Worm (Caenorhabditis elegans): Measurements from ENCODE around the gene T10H9.8.

T10H9.8 gene

ce11 chrV:6702692-6703091 lies 50.5 kb downstream of the T10H9.8 start, which contains the start of gene era-1:
era-1 (plus strand) TSS chrV:6703057.
- no peak for TF ChIP-seq tbx-2 (tag; optimal IDR thresholded peaks at IDR 0.05)
- no peak for TF ChIP-seq ceh-82 (tag; optimal IDR thresholded peaks at IDR 0.05)
- no peak for TF ChIP-seq pha-4 (tag; optimal IDR thresholded peaks at IDR 0.05)
- no peak for TF ChIP-seq fkh-2 (tag; optimal IDR thresholded peaks at IDR 0.05)
- TF ChIP-seq skn-1 (tag; optimal IDR thresholded peaks at IDR 0.05), result no peak
- TF ChIP-seq elt-1 (tag; optimal IDR thresholded peaks at IDR 0.05), result no peak
- no peak for TF ChIP-seq egl-27 (tag; optimal IDR thresholded peaks at IDR 0.05)
- no peak for TF ChIP-seq ztf-4 (tag; optimal IDR thresholded peaks at IDR 0.05)
- TF ChIP-seq snpc-4 (tag; optimal IDR thresholded peaks at IDR 0.05), result no peak
- no peak for TF ChIP-seq mdl-1 (tag; optimal IDR thresholded peaks at IDR 0.05)
- TF ChIP-seq mml-1 (tag; optimal IDR thresholded peaks at IDR 0.05), result no peak
- no peak for TF ChIP-seq ceh-16 (tag; optimal IDR thresholded peaks at IDR 0.05)
- no peak for TF ChIP-seq lin-15B (tag; optimal IDR thresholded peaks at IDR 0.05)
- no peak for TF ChIP-seq hmg-11 (tag; optimal IDR thresholded peaks at IDR 0.05)
- no peak for TF ChIP-seq lin-39 (tag; optimal IDR thresholded peaks at IDR 0.05)
- TF ChIP-seq jun-1 (tag; optimal IDR thresholded peaks at IDR 0.05), result no peak

Measured in whole organism, L3 larva.